Fruit fly (Drosophila melanogaster) whole organism, prepupa: ENCODE results near the gene HGTX.

ENCODE experiments used
- CG10631 ChIP-seq: fragments of 200-800 bp; sonication (Bioruptor generic); optimal IDR thresholded peaks from 2 replicates; lab custom pipeline; 2016; ENCODE audit warnings: missing biosample characterization, missing genetic modification characterization
- CG10669 ChIP-seq: fragments of 200-800 bp; sonication (Bioruptor generic); optimal IDR thresholded peaks from 3 replicates; lab custom pipeline; 2018; ENCODE audit warnings: missing biosample characterization, mild to moderate bottlenecking, missing genetic modification characterization, moderate library complexity
- CG11294 ChIP-seq: fragments of 200-800 bp; sonication (Bioruptor generic); IDR thresholded peaks from 2 replicates; pipeline ENCODE4 v1.3.6; 2022; ENCODE audit warnings: missing biosample characterization, missing genetic modification characterization
- CG11762 ChIP-seq: fragments of 200-800 bp; sonication (Bioruptor generic); optimal IDR thresholded peaks from 3 replicates; lab custom pipeline; 2016; ENCODE audit warnings: missing biosample characterization, missing genetic modification characterization; ENCODE audit not compliant: insufficient read depth
- CG11902 ChIP-seq: fragments of 200-800 bp; sonication (Bioruptor generic); optimal IDR thresholded peaks from 3 replicates; lab custom pipeline; 2016; ENCODE audit warnings: missing biosample characterization, missing genetic modification characterization
- CG16779 ChIP-seq: fragments of 200-800 bp; sonication (Bioruptor generic); optimal IDR thresholded peaks from 3 replicates; lab custom pipeline; 2017; ENCODE audit warnings: missing biosample characterization, mild to moderate bottlenecking, missing genetic modification characterization
- CG3032 ChIP-seq: fragments of 200-800 bp; optimal IDR thresholded peaks from 2 replicates; lab custom pipeline; 2019; ENCODE audit warnings: missing biosample characterization, mild to moderate bottlenecking, missing genetic modification characterization, moderate library complexity
- CG31627 ChIP-seq: fragments of 200-800 bp; sonication (Bioruptor generic); optimal IDR thresholded peaks from 3 replicates; lab custom pipeline; 2016; ENCODE audit warnings: missing biosample characterization, missing genetic modification characterization
- CG34406 ChIP-seq: fragments of 200-800 bp; sonication (Bioruptor generic); optimal IDR thresholded peaks from 3 replicates; lab custom pipeline; 2016; ENCODE audit warnings: missing biosample characterization, missing genetic modification characterization
- CG3919 ChIP-seq: fragments of 200-800 bp; sonication (Bioruptor generic); optimal IDR thresholded peaks from 3 replicates; lab custom pipeline; 2016; ENCODE audit warnings: missing biosample characterization, missing genetic modification characterization
- CG4318 ChIP-seq: fragments of 200-800 bp; sonication (Bioruptor generic); optimal IDR thresholded peaks from 3 replicates; lab custom pipeline; 2017; ENCODE audit warnings: missing biosample characterization, mild to moderate bottlenecking, missing genetic modification characterization
- CG6792 ChIP-seq: fragments of 200-800 bp; sonication (Bioruptor generic); optimal IDR thresholded peaks from 3 replicates; lab custom pipeline; 2016; ENCODE audit warnings: missing biosample characterization, missing genetic modification characterization
- CG6808 ChIP-seq: fragments of 200-800 bp; sonication (Bioruptor generic); optimal IDR thresholded peaks from 3 replicates; lab custom pipeline; 2017; ENCODE audit warnings: missing biosample characterization, missing genetic modification characterization, mild to moderate bottlenecking, moderate library complexity, missing genetic modification reagents
- CG6854 ChIP-seq: fragments of 200-800 bp; sonication (Bioruptor generic); optimal IDR thresholded peaks from 2 replicates; lab custom pipeline; 2017; ENCODE audit warnings: missing biosample characterization, mild to moderate bottlenecking, missing genetic modification characterization
- CG7368 ChIP-seq: fragments of 200-800 bp; sonication (Bioruptor generic); optimal IDR thresholded peaks from 3 replicates; lab custom pipeline; 2016; ENCODE audit warnings: missing biosample characterization, missing genetic modification characterization
- CG8319 ChIP-seq: fragments of 200-800 bp; sonication (Bioruptor generic); optimal IDR thresholded peaks from 3 replicates; lab custom pipeline; 2016; ENCODE audit warnings: missing biosample characterization, missing genetic modification characterization
- CG9139 ChIP-seq: fragments of 200-800 bp; sonication (Bioruptor generic); optimal IDR thresholded peaks from 3 replicates; lab custom pipeline; 2017; ENCODE audit warnings: missing biosample characterization, mild to moderate bottlenecking, missing genetic modification characterization
- Eip75B ChIP-seq: fragments of 200-800 bp; sonication (Bioruptor generic); optimal IDR thresholded peaks from 3 replicates; lab custom pipeline; 2016; ENCODE audit warnings: missing biosample characterization, missing genetic modification characterization
- Eip93F ChIP-seq: fragments of 200-800 bp; sonication (Bioruptor generic); optimal IDR thresholded peaks from 2 replicates; lab custom pipeline; 2016; ENCODE audit warnings: missing biosample characterization, mild to moderate bottlenecking, missing genetic modification characterization
- Ets21C ChIP-seq: fragments of 200-800 bp; sonication (Bioruptor generic); optimal IDR thresholded peaks from 3 replicates; lab custom pipeline; 2016; ENCODE audit warnings: missing biosample characterization, missing genetic modification characterization
- Ets96B ChIP-seq: fragments of 200-800 bp; optimal IDR thresholded peaks from 2 replicates; lab custom pipeline; 2019; ENCODE audit warnings: missing biosample characterization, mild to moderate bottlenecking, missing genetic modification characterization, moderate library complexity
- Hr38 ChIP-seq: sonication (Bioruptor generic); optimal IDR thresholded peaks from 2 replicates; lab custom pipeline; 2016; ENCODE audit warnings: missing biosample characterization, missing genetic modification characterization
- Hr39 ChIP-seq: fragments of 200-800 bp; sonication (Bioruptor generic); optimal IDR thresholded peaks from 2 replicates; lab custom pipeline; 2016; ENCODE audit warnings: missing biosample characterization, missing genetic modification characterization
- Lpt ChIP-seq: fragments of 200-800 bp; sonication (Bioruptor generic); optimal IDR thresholded peaks from 3 replicates; lab custom pipeline; 2016; ENCODE audit warnings: missing biosample characterization, missing genetic modification characterization
- OdsH ChIP-seq: fragments of 200-800 bp; sonication (Bioruptor generic); optimal IDR thresholded peaks from 3 replicates; lab custom pipeline; 2016; ENCODE audit warnings: missing biosample characterization, missing genetic modification characterization
- Smox ChIP-seq: fragments of 200-800 bp; sonication (Bioruptor generic); optimal IDR thresholded peaks from 3 replicates; lab custom pipeline; 2016; ENCODE audit warnings: missing biosample characterization, missing genetic modification characterization
- Sox102F ChIP-seq: fragments of 200-800 bp; sonication (Bioruptor generic); optimal IDR thresholded peaks from 2 replicates; lab custom pipeline; 2016; ENCODE audit warnings: missing biosample characterization, mild to moderate bottlenecking, missing genetic modification characterization
- Sox15 ChIP-seq: fragments of 200-800 bp; sonication (Bioruptor generic); optimal IDR thresholded peaks from 3 replicates; lab custom pipeline; 2016; ENCODE audit warnings: missing biosample characterization, missing genetic modification characterization
- achi ChIP-seq: fragments of 200-800 bp; sonication (Bioruptor generic); optimal IDR thresholded peaks from 3 replicates; lab custom pipeline; 2016; ENCODE audit warnings: missing biosample characterization, missing genetic modification characterization
- cyc ChIP-seq: fragments of 200-800 bp; sonication (Bioruptor generic); optimal IDR thresholded peaks from 3 replicates; lab custom pipeline; 2016; ENCODE audit warnings: missing biosample characterization, missing genetic modification characterization
- dac ChIP-seq: fragments of 200-800 bp; sonication (Bioruptor generic); optimal IDR thresholded peaks from 2 replicates; lab custom pipeline; 2017; ENCODE audit warnings: missing biosample characterization, mild to moderate bottlenecking, missing genetic modification characterization
- dsx ChIP-seq: fragments of 200-800 bp; optimal IDR thresholded peaks from 3 replicates; lab custom pipeline; 2019; ENCODE audit warnings: missing biosample characterization, mild to moderate bottlenecking, missing genetic modification characterization, moderate library complexity; ENCODE audit not compliant: poor library complexity, severe bottlenecking
- eg ChIP-seq: fragments of 200-800 bp; sonication (Bioruptor generic); IDR thresholded peaks from 3 replicates; pipeline ENCODE4 v1.3.6; 2022; ENCODE audit warnings: missing biosample characterization, missing genetic modification characterization
- esn ChIP-seq: fragments of 200-800 bp; sonication (Bioruptor generic); optimal IDR thresholded peaks from 2 replicates; lab custom pipeline; 2016; ENCODE audit warnings: missing biosample characterization, mild to moderate bottlenecking, missing genetic modification characterization, moderate library complexity
- fd59A ChIP-seq: fragments of 200-800 bp; sonication (Bioruptor generic); optimal IDR thresholded peaks from 2 replicates; lab custom pipeline; 2017; ENCODE audit warnings: missing biosample characterization, mild to moderate bottlenecking, missing genetic modification characterization, missing genetic modification reagents
- fd85E ChIP-seq: fragments of 200-800 bp; sonication (Bioruptor generic); optimal IDR thresholded peaks from 3 replicates; lab custom pipeline; 2016; ENCODE audit warnings: missing biosample characterization, missing genetic modification characterization
- fkh ChIP-seq: fragments of 200-800 bp; sonication (Bioruptor generic); optimal IDR thresholded peaks from 3 replicates; lab custom pipeline; 2017; ENCODE audit warnings: missing biosample characterization, mild to moderate bottlenecking, missing genetic modification characterization, moderate library complexity
- net ChIP-seq: fragments of 200-800 bp; sonication (Bioruptor generic); optimal IDR thresholded peaks from 3 replicates; lab custom pipeline; 2016; ENCODE audit warnings: missing biosample characterization, missing genetic modification characterization
- salr ChIP-seq, 2 experiments: fragments of 200-800 bp; sonication (Bioruptor generic); optimal IDR thresholded peaks; 3 replicates each; lab custom pipeline; 2016 to 2018; ENCODE audit warnings: missing biosample characterization in 2 of 2, missing genetic modification characterization in 2 of 2, mild to moderate bottlenecking in 1 of 2
- ss ChIP-seq, 2 experiments: fragments of 200-800 bp; sonication (Bioruptor generic); optimal IDR thresholded peaks; 2 replicates in 1 of 2; 3 replicates in 1 of 2; lab custom pipeline; 2017 to 2018; ENCODE audit warnings: mild to moderate bottlenecking in 2 of 2, missing biosample characterization in 2 of 2, missing genetic modification characterization in 2 of 2, moderate library complexity in 1 of 2
- svp ChIP-seq: fragments of 200-800 bp; sonication (Bioruptor generic); peaks from one replicate; lab custom pipeline; 2016; ENCODE audit warnings: missing biosample characterization, missing genetic modification characterization
- topi ChIP-seq: fragments of 200-800 bp; sonication (Bioruptor generic); optimal IDR thresholded peaks from 3 replicates; lab custom pipeline; 2016; ENCODE audit warnings: missing biosample characterization, missing genetic modification characterization
- vri ChIP-seq: fragments of 200-800 bp; sonication (Bioruptor generic); optimal IDR thresholded peaks from 3 replicates; lab custom pipeline; 2016; ENCODE audit warnings: missing biosample characterization, mild to moderate bottlenecking, missing genetic modification characterization

HGTX gene

dm6 chr3L:14636740-14637189 lies 37.4 kb upstream of the HGTX start (continued):
- TF ChIP-seq CG34406 (GFP tag; lab: Kevin White, UChicago), result peak; percentile 92
- TF ChIP-seq topi (GFP tag; lab: Kevin White, UChicago), result peak; percentile 92
- peak; percentile 94 for TF ChIP-seq achi
- TF ChIP-seq fkh (GFP tag; lab: Kevin White, UChicago), result no peak
- TF ChIP-seq CG3919 (GFP tag; lab: Kevin White, UChicago), result peak; percentile 96
- peak; percentile 89 for TF ChIP-seq net (GFP tag; lab: Kevin White, UChicago)
- TF ChIP-seq CG4318 (GFP tag; lab: Kevin White, UChicago), result peak; percentile 87
- TF ChIP-seq vri (GFP tag; lab: Kevin White, UChicago), result peak; percentile 83
- TF ChIP-seq, all 60 proteins: peak for 58

DNA sequence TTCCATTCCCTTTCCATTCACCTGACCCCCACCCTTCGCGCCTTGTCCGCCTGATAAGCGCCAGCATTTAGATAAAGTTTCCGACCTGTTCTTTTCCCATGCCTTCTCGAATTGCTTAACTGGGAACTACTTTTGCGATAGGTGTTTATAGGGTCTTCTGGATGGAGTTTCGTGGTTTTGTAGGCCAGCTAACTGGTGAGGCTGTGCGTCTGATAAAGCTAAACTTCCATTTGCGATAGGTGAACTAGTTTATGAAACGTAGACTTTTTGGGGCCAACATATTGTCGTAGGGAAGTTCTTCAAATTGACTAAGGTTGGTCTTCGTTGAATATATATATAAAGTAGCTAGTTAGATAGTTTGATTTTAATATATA lies 36.2 kb upstream of the HGTX start:
- TF ChIP-seq topi (GFP tag; lab: Kevin White, UChicago) (no peak), Hr38 (GFP tag; lab: Kevin White, UChicago) (no peak), vri (GFP tag; lab: Kevin White, UChicago) (no peak), CG16779 (tag; lab: Kevin White, UChicago) (no peak), CG4318 (GFP tag; lab: Kevin White, UChicago) (no peak), fd59A (GFP tag; lab: Kevin White, UChicago) (no peak), Ets21C (GFP tag; lab: Kevin White, UChicago) (no peak), CG11762 (no peak), dsx (GFP tag; lab: Kevin White, UChicago) (no peak), CG9139 (GFP tag; lab: Kevin White, UChicago) (no peak), Hr39 (no peak), CG31627 (GFP tag; lab: Kevin White, UChicago) (no peak), Sox15 (GFP tag; lab: Kevin White, UChicago) (no peak), Lpt (GFP tag; lab: Kevin White, UChicago) (no peak), eg (GFP tag; lab: Robert Waterston, UW) (no peak), ss (GFP tag; optimal IDR thresholded peaks at IDR 0.05; lab: Kevin White, UChicago) (no peak)

dm6 chr3L:14634773-14635563 lies 35.6 kb upstream of the HGTX start:
- peak; percentile 87 for TF ChIP-seq CG34406 (GFP tag; lab: Kevin White, UChicago)
- TF ChIP-seq Sox102F (GFP tag; lab: Kevin White, UChicago), result peak; percentile 71
- peak; percentile 35 for TF ChIP-seq CG6854 (GFP tag; lab: Kevin White, UChicago)
- TF ChIP-seq esn (GFP tag; lab: Kevin White, UChicago), result peak; percentile 92
- TF ChIP-seq OdsH (GFP tag; lab: Kevin White, UChicago), result peak; percentile 80
- TF ChIP-seq CG8319 (GFP tag; lab: Kevin White, UChicago), result peak; percentile 67
- TF ChIP-seq CG10669 (GFP tag; lab: Kevin White, UChicago), result peak; percentile 87
- peak; percentile 82 for TF ChIP-seq Smox (GFP tag; lab: Kevin White, UChicago)
- peak; percentile 77 for TF ChIP-seq CG10631
- 0 out of 3 replicates have a peak, but pooled peaks have one; percentile 31 for TF ChIP-seq eg (GFP tag; lab: Robert Waterston, UW)
- TF ChIP-seq Sox15 (GFP tag; lab: Kevin White, UChicago), result peak; percentile 74
- no peak for TF ChIP-seq CG4318 (GFP tag; lab: Kevin White, UChicago)
- TF ChIP-seq CG3032 (tag; lab: Kevin White, UChicago), result peak; percentile 93
- peak; percentile 65 to 88 for TF ChIP-seq ss (GFP tag; optimal IDR thresholded peaks at IDR 0.05; lab: Kevin White, UChicago)
- peak; percentile 85 for TF ChIP-seq cyc (GFP tag; lab: Kevin White, UChicago)
- TF ChIP-seq Ets96B (tag; lab: Kevin White, UChicago), result peak; percentile 88
- peak; percentile 78 for TF ChIP-seq CG6792 (GFP tag; lab: Kevin White, UChicago)
- peak; percentile 66 for TF ChIP-seq CG7368 (GFP tag; lab: Kevin White, UChicago)
- TF ChIP-seq Ets21C (GFP tag; lab: Kevin White, UChicago), result peak; percentile 64
- peak; percentile 58 for TF ChIP-seq vri (GFP tag; lab: Kevin White, UChicago)
- peak; percentile 69 for TF ChIP-seq CG31627 (GFP tag; lab: Kevin White, UChicago)
- peak; percentile 44 for TF ChIP-seq CG11902
- peak; percentile 72 for TF ChIP-seq Eip75B (GFP tag; lab: Kevin White, UChicago)
- TF ChIP-seq svp (GFP tag; lab: Kevin White, UChicago), result peak; percentile 86
- TF ChIP-seq CG6808, result peak; percentile 84
- TF ChIP-seq Lpt (GFP tag; lab: Kevin White, UChicago), result peak; percentile 43
- peak; percentile 21 for TF ChIP-seq CG16779 (tag; lab: Kevin White, UChicago)
- TF ChIP-seq achi, result peak; percentile 81
- peak; percentile 39 for TF ChIP-seq Eip93F (GFP tag; lab: Kevin White, UChicago)
- no peak for TF ChIP-seq CG11294 (GFP tag; lab: Robert Waterston, UW)
- no peak for TF ChIP-seq dac (GFP tag; lab: Kevin White, UChicago)
- peak; percentile 30 to 54 for TF ChIP-seq salr (GFP tag; optimal IDR thresholded peaks at IDR 0.05; lab: Kevin White, UChicago)
- no peak for TF ChIP-seq fd85E (GFP tag; lab: Kevin White, UChicago)
- TF ChIP-seq Hr39, result peak; percentile 63
- peak; percentile 91 for TF ChIP-seq topi (GFP tag; lab: Kevin White, UChicago)
